Fruit fly (Drosophila melanogaster): Measurements from ENCODE around the gene dbr.
A peak's percentile ranks its signal among the peaks of the same experiment; 100 is the strongest.

Gene dbr

dm6 chr2L:82080-82479 lies 15.8 kb downstream of the dbr start:
- TF ChIP-seq Dfd (GFP tag; optimal IDR thresholded peaks at IDR 0.05) (no peak), HLH106 (tag; optimal IDR thresholded peaks at IDR 0.05) (no peak), brk (GFP tag; optimal IDR thresholded peaks at IDR 0.05) (no peak), Hr78 (GFP tag; optimal IDR thresholded peaks at IDR 0.05) (no peak), Mio (GFP tag; optimal IDR thresholded peaks at IDR 0.05) (no peak), tai (GFP tag; optimal IDR thresholded peaks at IDR 0.05) (no peak), h (GFP tag; optimal IDR thresholded peaks at IDR 0.05) (no peak), Vsx2 (GFP tag; optimal IDR thresholded peaks at IDR 0.05; ENCODE audit: partially characterized antibody) (no peak), Abd-B (GFP tag; optimal IDR thresholded peaks at IDR 0.05) (no peak), N (GFP tag; optimal IDR thresholded peaks at IDR 0.05) (no peak), psq (GFP tag; optimal IDR thresholded peaks at IDR 0.05) (no peak), GATAd (GFP tag; optimal IDR thresholded peaks at IDR 0.05) (no peak), fru (GFP tag; optimal IDR thresholded peaks at IDR 0.05) (no peak), CrebA (GFP tag; optimal IDR thresholded peaks at IDR 0.05; ENCODE audit: borderline replicate concordance) (no peak), foxo (GFP tag; optimal IDR thresholded peaks at IDR 0.05) (no peak), Jra (GFP tag; optimal IDR thresholded peaks at IDR 0.05) (no peak), sv (GFP tag; optimal IDR thresholded peaks at IDR 0.05) (no peak), Rel (GFP tag; optimal IDR thresholded peaks at IDR 0.05) (no peak), Rel (tag; optimal IDR thresholded peaks at IDR 0.05) (no peak), lola (GFP tag; optimal IDR thresholded peaks at IDR 0.05) (no peak)

- TF ChIP-seq rgr (GFP tag; optimal IDR thresholded peaks at IDR 0.05) (no peak), Dfd (GFP tag; optimal IDR thresholded peaks at IDR 0.05) (no peak), Vsx2 (GFP tag; optimal IDR thresholded peaks at IDR 0.05; ENCODE audit: partially characterized antibody) (no peak), psq (GFP tag; optimal IDR thresholded peaks at IDR 0.05) (no peak), dmrt93B (GFP tag; optimal IDR thresholded peaks at IDR 0.05) (no peak), Sp1 (GFP tag; optimal IDR thresholded peaks at IDR 0.05) (no peak), usp (GFP tag; optimal IDR thresholded peaks at IDR 0.05) (no peak), dsf (GFP tag; optimal IDR thresholded peaks at IDR 0.05; ENCODE audit: borderline replicate concordance) (no peak), HLH106 (tag; optimal IDR thresholded peaks at IDR 0.05) (no peak), pan (optimal IDR thresholded peaks at IDR 0.05) (no peak), N (GFP tag; optimal IDR thresholded peaks at IDR 0.05) (no peak), Jra (GFP tag; optimal IDR thresholded peaks at IDR 0.05) (no peak), lola (GFP tag; optimal IDR thresholded peaks at IDR 0.05) (no peak), OdsH (GFP tag; optimal IDR thresholded peaks at IDR 0.05) (no peak), CG9705 (GFP tag; optimal IDR thresholded peaks at IDR 0.05) (no peak), Hr83 (GFP tag; optimal IDR thresholded peaks at IDR 0.05; ENCODE audit: poor library complexity, severe bottlenecking) (no peak)
Measured at dm6 chr2L:85099-85498, 18.8 kb downstream of the dbr start.

DNA sequence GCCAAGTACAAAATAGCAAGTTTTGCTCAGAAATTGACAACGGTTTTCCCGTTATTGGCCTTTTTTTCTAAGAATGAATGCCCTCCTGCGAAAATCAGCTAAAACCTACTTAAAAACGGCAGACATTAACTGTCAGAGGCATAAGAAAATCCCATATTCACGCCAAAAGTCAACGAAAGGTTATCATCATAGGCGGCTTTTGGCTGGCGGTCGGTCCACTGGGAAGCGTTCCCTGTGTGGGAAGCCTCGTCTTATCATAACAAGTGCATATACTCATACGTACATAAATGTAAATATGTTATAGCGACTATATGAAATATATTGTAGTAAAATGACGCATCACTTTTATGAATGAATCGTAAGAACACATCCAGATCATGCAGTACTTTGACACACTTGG lies 19.4 kb downstream of the dbr start:
- TF ChIP-seq Hr78 (GFP tag; optimal IDR thresholded peaks at IDR 0.05) (no peak), lola (GFP tag; optimal IDR thresholded peaks at IDR 0.05) (no peak), Dif (GFP tag; optimal IDR thresholded peaks at IDR 0.05; ENCODE audit: partially characterized antibody) (no peak), psq (GFP tag; optimal IDR thresholded peaks at IDR 0.05) (no peak), Rel (GFP tag; optimal IDR thresholded peaks at IDR 0.05) (no peak), Rel (tag; optimal IDR thresholded peaks at IDR 0.05) (peak; percentile 88)

- TF ChIP-seq Jra (GFP tag; optimal IDR thresholded peaks at IDR 0.05) (no peak), Rel (GFP tag; optimal IDR thresholded peaks at IDR 0.05) (no peak), Rel (tag; optimal IDR thresholded peaks at IDR 0.05) (peak; percentile 76), brk (GFP tag; optimal IDR thresholded peaks at IDR 0.05) (peak; percentile 55), tai (GFP tag; optimal IDR thresholded peaks at IDR 0.05) (no peak), jim (GFP tag; optimal IDR thresholded peaks at IDR 0.05) (no peak), woc (GFP tag; optimal IDR thresholded peaks at IDR 0.05) (peak; percentile 73), dl (GFP tag; optimal IDR thresholded peaks at IDR 0.05; ENCODE audit: insufficient read depth in 1 of 2, partially characterized antibody in 2 of 2) (peak in 1 of 2 experiments; percentile 22), Dif (GFP tag; optimal IDR thresholded peaks at IDR 0.05; ENCODE audit: partially characterized antibody) (peak; percentile 62), pan (optimal IDR thresholded peaks at IDR 0.05) (no peak), fru (GFP tag; optimal IDR thresholded peaks at IDR 0.05) (peak; percentile 58), dmrt93B (GFP tag; optimal IDR thresholded peaks at IDR 0.05) (peak; percentile 52), Vsx2 (GFP tag; optimal IDR thresholded peaks at IDR 0.05; ENCODE audit: partially characterized antibody) (no peak), lola (GFP tag; optimal IDR thresholded peaks at IDR 0.05) (no peak), ey (GFP tag; optimal IDR thresholded peaks at IDR 0.05) (peak; percentile 31), CG32264 (GFP tag; optimal IDR thresholded peaks at IDR 0.05) (no peak), rgr (GFP tag; optimal IDR thresholded peaks at IDR 0.05) (peak; percentile 76), br (GFP tag; optimal IDR thresholded peaks at IDR 0.05) (peak; percentile 50), Sp1 (GFP tag; optimal IDR thresholded peaks at IDR 0.05) (peak; percentile 87), CG9705 (GFP tag; optimal IDR thresholded peaks at IDR 0.05) (peak; percentile 81), Hr78 (GFP tag; optimal IDR thresholded peaks at IDR 0.05) (no peak), Hr83 (GFP tag; optimal IDR thresholded peaks at IDR 0.05; ENCODE audit: poor library complexity, severe bottlenecking) (peak; percentile 67), Hnf4 (GFP tag; optimal IDR thresholded peaks at IDR 0.05) (no peak), OdsH (GFP tag; optimal IDR thresholded peaks at IDR 0.05) (peak; percentile 57), usp (GFP tag; optimal IDR thresholded peaks at IDR 0.05) (no peak), Myc (optimal IDR thresholded peaks at IDR 0.05) (peak; percentile 99), dsf (GFP tag; optimal IDR thresholded peaks at IDR 0.05; ENCODE audit: borderline replicate concordance) (no peak), Mio (GFP tag; optimal IDR thresholded peaks at IDR 0.05) (no peak), foxo (GFP tag; optimal IDR thresholded peaks at IDR 0.05) (peak in 1 of 2 experiments; percentile 72), sv (GFP tag; optimal IDR thresholded peaks at IDR 0.05) (peak; percentile 3), Dfd (GFP tag; optimal IDR thresholded peaks at IDR 0.05) (no peak), sage (GFP tag; optimal IDR thresholded peaks at IDR 0.05) (no peak), h (GFP tag; optimal IDR thresholded peaks at IDR 0.05) (peak; percentile 73), GATAd (GFP tag; optimal IDR thresholded peaks at IDR 0.05) (no peak), CrebA (GFP tag; optimal IDR thresholded peaks at IDR 0.05; ENCODE audit: borderline replicate concordance) (peak; percentile 32), Abd-B (GFP tag; optimal IDR thresholded peaks at IDR 0.05) (no peak)
Measured at dm6 chr2L:87255-87723, 21.0 kb downstream of the dbr start, which contains the start of gene net. Gene net (minus strand): TSS chr2L:87387.

Data from whole organism, wandering third instar larva.